Fruit fly (Drosophila melanogaster) whole organism, embryonic: ENCODE data around the gene yellow-e3.

Experiments used
- Atf3 ChIP-seq: fragments of 200-800 bp; sonication (Bioruptor generic); optimal IDR thresholded peaks from 3 replicates; lab custom pipeline; 2016; ENCODE audit warnings: missing biosample characterization, missing genetic modification characterization
- Atf6 ChIP-seq: fragments of 200-800 bp; sonication (Bioruptor generic); IDR thresholded peaks from 2 replicates; pipeline ENCODE4 v1.3.6; 2022; ENCODE audit warnings: missing biosample characterization, missing genetic modification characterization
- CG10959 ChIP-seq: fragments of 200-800 bp; sonication (Bioruptor generic); IDR thresholded peaks from 2 replicates; pipeline ENCODE4 v1.3.6; 2022; ENCODE audit warnings: missing biosample characterization, missing genetic modification characterization
- CG11504 ChIP-seq: fragments of 200-800 bp; sonication (Bioruptor generic); optimal IDR thresholded peaks from 3 replicates; lab custom pipeline; 2019; ENCODE audit warnings: missing biosample characterization, mild to moderate bottlenecking, missing genetic modification characterization, moderate library complexity
- CG1233 ChIP-seq: fragments of 200-800 bp; sonication (Bioruptor generic); optimal IDR thresholded peaks from 4 replicates; lab custom pipeline; 2018; ENCODE audit warnings: missing biosample characterization, mild to moderate bottlenecking, missing genetic modification characterization
- CG13775 ChIP-seq: fragments of 200-800 bp; sonication (Bioruptor generic); optimal IDR thresholded peaks from 3 replicates; lab custom pipeline; 2017; ENCODE audit warnings: missing biosample characterization, mild to moderate bottlenecking, missing genetic modification characterization
- CG15514 ChIP-seq: fragments of 200-800 bp; sonication (Bioruptor generic); optimal IDR thresholded peaks from 3 replicates; lab custom pipeline; 2017; ENCODE audit warnings: missing biosample characterization, missing genetic modification characterization, mild to moderate bottlenecking, moderate library complexity, missing genetic modification reagents
- CG1603 ChIP-seq: fragments of 200-800 bp; sonication (Bioruptor generic); optimal IDR thresholded peaks from 2 replicates; lab custom pipeline; 2019; ENCODE audit warnings: missing biosample characterization, mild to moderate bottlenecking, missing genetic modification characterization, moderate library complexity
- CG17361 ChIP-seq: fragments of 200-800 bp; sonication (Bioruptor generic); IDR thresholded peaks from 3 replicates; pipeline ENCODE4 v1.3.6; 2022; ENCODE audit warnings: missing biosample characterization, missing genetic modification characterization
- CG17568 ChIP-seq: fragments of 200-800 bp; sonication (Bioruptor generic); optimal IDR thresholded peaks from 2 replicates; lab custom pipeline; 2018; ENCODE audit warnings: missing biosample characterization, mild to moderate bottlenecking, missing genetic modification characterization, moderate library complexity
- CG18262 ChIP-seq: fragments of 200-800 bp; optimal IDR thresholded peaks from 3 replicates; lab custom pipeline; 2019; ENCODE audit warnings: missing biosample characterization, mild to moderate bottlenecking, missing genetic modification characterization, moderate library complexity
- CG18599 ChIP-seq: fragments of 200-800 bp; sonication (Bioruptor generic); optimal IDR thresholded peaks from 3 replicates; lab custom pipeline; 2017; ENCODE audit warnings: missing biosample characterization, missing genetic modification characterization, mild to moderate bottlenecking, moderate library complexity, missing genetic modification reagents
- CG4617 ChIP-seq: fragments of 200-800 bp; sonication (Bioruptor generic); optimal IDR thresholded peaks from 3 replicates; lab custom pipeline; 2016; ENCODE audit warnings: missing biosample characterization, missing genetic modification characterization, borderline replicate concordance
- CG6175 ChIP-seq: fragments of 200-800 bp; sonication (Bioruptor generic); IDR thresholded peaks from 3 replicates; pipeline ENCODE4 v1.3.6; 2022; ENCODE audit warnings: missing biosample characterization, missing genetic modification characterization
- CG7786 ChIP-seq: fragments of 200-800 bp; sonication (Bioruptor generic); optimal IDR thresholded peaks from 2 replicates; lab custom pipeline; 2016; ENCODE audit warnings: missing biosample characterization, missing genetic modification characterization
- CG9817 ChIP-seq: fragments of 200-800 bp; sonication (Bioruptor generic); optimal IDR thresholded peaks from 2 replicates; lab custom pipeline; 2018; ENCODE audit warnings: missing biosample characterization, mild to moderate bottlenecking, missing genetic modification characterization, moderate library complexity
- E2f2 ChIP-seq: fragments of 200-800 bp; sonication (Bioruptor generic); IDR thresholded peaks from 2 replicates; pipeline ENCODE4 v1.3.6; 2022; ENCODE audit warnings: missing biosample characterization, missing genetic modification characterization
- Ets65A ChIP-seq: fragments of 200-800 bp; sonication (Bioruptor generic); peaks from one replicate; lab custom pipeline; 2016; ENCODE audit warnings: missing biosample characterization, missing genetic modification characterization
- Fer1 ChIP-seq: fragments of 200-800 bp; sonication (Bioruptor generic); optimal IDR thresholded peaks from 2 replicates; lab custom pipeline; 2017; ENCODE audit warnings: missing biosample characterization, mild to moderate bottlenecking, missing genetic modification characterization
- Hr51 ChIP-seq, 2 experiments: fragments of 200-800 bp; sonication (Bioruptor generic); optimal IDR thresholded peaks; 2 replicates in 1 of 2; 3 replicates in 1 of 2; lab custom pipeline; 2016 to 2018; ENCODE audit warnings: missing biosample characterization in 2 of 2, missing genetic modification characterization in 2 of 2, mild to moderate bottlenecking in 1 of 2, moderate library complexity in 1 of 2
- MTF-1 ChIP-seq: fragments of 200-800 bp; sonication (Bioruptor generic); optimal IDR thresholded peaks from 2 replicates; lab custom pipeline; 2018; ENCODE audit warnings: missing biosample characterization, mild to moderate bottlenecking, missing genetic modification characterization, borderline replicate concordance
- Med ChIP-seq: fragments of 200-800 bp; sonication (Bioruptor generic); peaks from one replicate; lab custom pipeline; 2016; ENCODE audit warnings: missing biosample characterization, missing genetic modification characterization, mild to moderate bottlenecking, inconsistent platforms, moderate library complexity
- Nf-YC ChIP-seq: fragments of 200-800 bp; optimal IDR thresholded peaks from 3 replicates; lab custom pipeline; 2019; ENCODE audit warnings: missing biosample characterization, mild to moderate bottlenecking, missing genetic modification characterization, moderate library complexity
- cas ChIP-seq: fragments of 200-800 bp; sonication (Bioruptor generic); IDR thresholded peaks from 2 replicates; pipeline ENCODE4 v1.3.6; 2022; ENCODE audit warnings: missing biosample characterization, missing genetic modification characterization
- caup ChIP-seq: fragments of 200-800 bp; sonication (Bioruptor generic); optimal IDR thresholded peaks from 3 replicates; lab custom pipeline; 2017; ENCODE audit warnings: missing biosample characterization, mild to moderate bottlenecking, missing genetic modification characterization, moderate library complexity; ENCODE audit not compliant: severe bottlenecking
- cg ChIP-seq: fragments of 200-800 bp; sonication (Bioruptor generic); optimal IDR thresholded peaks from 3 replicates; lab custom pipeline; 2019; ENCODE audit warnings: missing biosample characterization, mild to moderate bottlenecking, missing genetic modification characterization, moderate library complexity
- corto ChIP-seq: fragments of 200-800 bp; sonication (Bioruptor generic); optimal IDR thresholded peaks from 2 replicates; lab custom pipeline; 2016; ENCODE audit warnings: missing biosample characterization, mild to moderate bottlenecking, missing genetic modification characterization, moderate library complexity
- crc ChIP-seq: fragments of 200-800 bp; sonication (Bioruptor generic); optimal IDR thresholded peaks from 2 replicates; lab custom pipeline; 2016; ENCODE audit warnings: missing biosample characterization, missing genetic modification characterization
- dm ChIP-seq: fragments of 200-800 bp; sonication (Bioruptor generic); optimal IDR thresholded peaks from 3 replicates; lab custom pipeline; 2016; ENCODE audit warnings: missing biosample characterization, missing genetic modification characterization
- gfzf ChIP-seq: fragments of 200-800 bp; sonication (Bioruptor generic); optimal IDR thresholded peaks from 2 replicates; lab custom pipeline; 2016; ENCODE audit warnings: missing biosample characterization, mild to moderate bottlenecking, missing genetic modification characterization, moderate library complexity
- grau ChIP-seq: fragments of 200-800 bp; optimal IDR thresholded peaks from 3 replicates; lab custom pipeline; 2019; ENCODE audit warnings: missing biosample characterization, mild to moderate bottlenecking, missing genetic modification characterization, moderate library complexity
- lab ChIP-seq: fragments of 200-800 bp; sonication (Bioruptor generic); optimal IDR thresholded peaks from 3 replicates; lab custom pipeline; 2017; ENCODE audit warnings: missing biosample characterization, missing genetic modification characterization, mild to moderate bottlenecking, moderate library complexity, missing genetic modification reagents
- lilli ChIP-seq: fragments of 200-800 bp; sonication (Bioruptor generic); optimal IDR thresholded peaks from 3 replicates; lab custom pipeline; 2016; ENCODE audit warnings: missing biosample characterization, missing genetic modification characterization
- nerfin-2 ChIP-seq: fragments of 200-800 bp; sonication (Bioruptor generic); IDR thresholded peaks from 2 replicates; pipeline ENCODE4 v1.3.6; 2022; ENCODE audit warnings: missing biosample characterization, missing genetic modification characterization; ENCODE audit not compliant: partially characterized antibody
- pb ChIP-seq: fragments of 200-800 bp; sonication (Bioruptor generic); optimal IDR thresholded peaks from 3 replicates; lab custom pipeline; 2016; ENCODE audit warnings: missing biosample characterization, missing genetic modification characterization
- sug ChIP-seq: fragments of 200-800 bp; optimal IDR thresholded peaks from 2 replicates; lab custom pipeline; 2019; ENCODE audit warnings: missing biosample characterization, mild to moderate bottlenecking, missing genetic modification characterization, moderate library complexity
- trem ChIP-seq: fragments of 200-800 bp; optimal IDR thresholded peaks from 3 replicates; lab custom pipeline; 2019; ENCODE audit warnings: missing biosample characterization, mild to moderate bottlenecking, missing genetic modification characterization, moderate library complexity
- trh ChIP-seq: fragments of 200-800 bp; sonication (Bioruptor generic); optimal IDR thresholded peaks from 2 replicates; lab custom pipeline; 2016; ENCODE audit warnings: missing biosample characterization, missing genetic modification characterization
- tup ChIP-seq: fragments of 200-800 bp; sonication (Bioruptor generic); optimal IDR thresholded peaks from 2 replicates; lab custom pipeline; 2016; ENCODE audit warnings: missing biosample characterization, mild to moderate bottlenecking, missing genetic modification characterization, moderate library complexity
- twi ChIP-seq: fragments of 200-800 bp; optimal IDR thresholded peaks from 2 replicates; lab custom pipeline; 2019; ENCODE audit warnings: missing biosample characterization, mild to moderate bottlenecking, missing genetic modification characterization, moderate library complexity

yellow-e3 gene

dm6 chr3R:13441703-13442102 lies 37.0 kb upstream of the yellow-e3 start (continued):
- TF ChIP-seq CG1603 (peak; percentile 10), Hr51 (GFP tag; optimal IDR thresholded peaks at IDR 0.05; lab: Kevin White, UChicago) (peak in 1 of 2 experiments; percentile 47), CG6175 (0 out of 3 replicates have a peak, but pooled peaks have one; percentile 32), corto (GFP tag; lab: Kevin White, UChicago) (no peak), Fer1 (GFP tag; lab: Kevin White, UChicago) (peak; percentile 2), caup (GFP tag; lab: Kevin White, UChicago) (peak; percentile 11), lab (GFP tag; lab: Kevin White, UChicago) (peak; percentile 20), crc (peak; percentile 3), CG18599 (GFP tag; lab: Kevin White, UChicago) (peak; percentile 20), trem (no peak), dm (GFP tag; lab: Kevin White, UChicago) (no peak), nerfin-2 (GFP tag; lab: Robert Waterston, UW) (no peak), trh (no peak), CG15514 (peak; percentile 12), E2f2 (GFP tag; lab: Robert Waterston, UW) (peak; percentile 8; the same call in 1 of the 2 replicates), gfzf (no peak), pb (GFP tag; lab: Kevin White, UChicago) (no peak), twi (tag; lab: Kevin White, UChicago) (peak; percentile 35), CG7786 (GFP tag; lab: Kevin White, UChicago) (no peak), CG9817 (peak; percentile 0), CG13775 (GFP tag; lab: Kevin White, UChicago) (no peak), CG10959 (GFP tag; lab: Robert Waterston, UW) (no peak), cas (GFP tag; lab: Robert Waterston, UW) (no peak), CG11504 (tag; lab: Kevin White, UChicago) (peak; percentile 20), CG17568 (GFP tag; lab: Kevin White, UChicago) (peak; percentile 43), CG17361 (GFP tag; lab: Robert Waterston, UW) (peak; percentile 36; the same call in 1 of the 3 replicates), grau (peak; percentile 23), MTF-1 (GFP tag; lab: Kevin White, UChicago) (peak; percentile 42), CG4617 (GFP tag; lab: Kevin White, UChicago) (no peak), Atf6 (GFP tag; lab: Robert Waterston, UW) (0 out of 2 replicates have a peak, but pooled peaks have one; percentile 11), Nf-YC (tag; lab: Kevin White, UChicago) (peak; percentile 17), sug (tag; lab: Kevin White, UChicago) (peak; percentile 63), CG18262 (tag; lab: Kevin White, UChicago) (peak; percentile 16), CG1233 (no peak), Atf3 (GFP tag; lab: Kevin White, UChicago) (no peak)

DNA sequence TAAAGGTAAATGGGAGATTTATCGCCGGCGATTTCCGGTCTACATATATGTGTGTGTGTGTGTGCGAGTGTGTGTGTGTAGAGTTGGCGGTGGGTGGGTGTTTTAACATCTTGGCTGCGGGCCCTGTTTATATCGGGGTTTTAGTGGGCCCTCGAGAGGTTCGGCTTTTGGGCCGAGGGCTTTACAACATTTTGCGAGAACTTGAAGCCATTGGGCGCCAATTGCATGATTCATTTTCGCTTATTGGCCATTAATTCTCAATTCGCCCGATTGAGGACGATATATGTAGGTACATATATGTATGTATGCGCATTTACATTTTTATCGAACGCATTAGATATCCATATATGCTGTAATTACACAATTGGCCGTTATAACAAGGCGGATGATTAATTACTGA lies 31.2 kb upstream of the yellow-e3 start:
- TF ChIP-seq cg (GFP tag; lab: Kevin White, UChicago) (peak; percentile 14), tup (GFP tag; lab: Kevin White, UChicago) (no peak), Ets65A (GFP tag; lab: Kevin White, UChicago) (peak; percentile 94), Med (GFP tag; lab: Kevin White, UChicago) (peak; percentile 14), lilli (GFP tag; lab: Kevin White, UChicago) (no peak)
- TF ChIP-seq, all 482 proteins: peak for 3
